Worm (Caenorhabditis elegans): ENCODE measurements around the gene asp-5.

- no peak for TF ChIP-seq nhr-237 (tag; optimal IDR thresholded peaks at IDR 0.05)
- no peak for TF ChIP-seq hlh-1 (tag; optimal IDR thresholded peaks at IDR 0.05)
- no peak for TF ChIP-seq mab-5 (tag; optimal IDR thresholded peaks at IDR 0.05)
- no peak for TF ChIP-seq unc-62 (GFP tag; optimal IDR thresholded peaks at IDR 0.05)
- TF ChIP-seq lsy-2 (tag; optimal IDR thresholded peaks at IDR 0.05): no peak
- no peak for TF ChIP-seq nhr-28 (tag; optimal IDR thresholded peaks at IDR 0.05)
- no peak for TF ChIP-seq pha-4 (tag; optimal IDR thresholded peaks at IDR 0.05)
- no peak for TF ChIP-seq elt-1 (tag; optimal IDR thresholded peaks at IDR 0.05; ENCODE audit: borderline replicate concordance, insufficient read depth)
- no peak for TF ChIP-seq ceh-83 (GFP tag; optimal IDR thresholded peaks at IDR 0.05)
- TF ChIP-seq ztf-11 (tag; optimal IDR thresholded peaks at IDR 0.05): no peak
These were observed 17.2 kb upstream of the asp-5 start for ce11 chrV:8254973-8255372.
